Fruit fly (Drosophila melanogaster) whole organism, embryonic: ENCODE measurements around the gene CG11279.

Experiments used
- Atf3 ChIP-seq: fragments of 200-800 bp; sonication (Bioruptor generic); optimal IDR thresholded peaks from 3 replicates; lab custom pipeline; 2016; ENCODE audit warnings: missing biosample characterization, missing genetic modification characterization
- CG10147 ChIP-seq: fragments of 200-800 bp; sonication (Bioruptor generic); optimal IDR thresholded peaks from 2 replicates; lab custom pipeline; 2019; ENCODE audit warnings: missing biosample characterization, mild to moderate bottlenecking, missing genetic modification characterization, moderate library complexity
- CG10366 ChIP-seq: fragments of 200-800 bp; sonication (Bioruptor generic); IDR thresholded peaks from 2 replicates; pipeline ENCODE4 v1.3.6; 2022; ENCODE audit warnings: missing biosample characterization, missing genetic modification characterization
- CG12769 ChIP-seq: fragments of 200-800 bp; sonication (Bioruptor generic); optimal IDR thresholded peaks from 2 replicates; lab custom pipeline; 2019; ENCODE audit warnings: missing biosample characterization, mild to moderate bottlenecking, missing genetic modification characterization, moderate library complexity
- CG13894 ChIP-seq: fragments of 200-800 bp; sonication (Bioruptor generic); optimal IDR thresholded peaks from 3 replicates; lab custom pipeline; 2018; ENCODE audit warnings: missing biosample characterization, mild to moderate bottlenecking, missing genetic modification characterization, moderate library complexity
- CG14441 ChIP-seq: fragments of 200-800 bp; sonication (Bioruptor generic); IDR thresholded peaks from 2 replicates; pipeline ENCODE4 v1.3.6; 2022; ENCODE audit warnings: missing biosample characterization, missing genetic modification characterization
- CG15011 ChIP-seq: fragments of 200-800 bp; sonication (Bioruptor generic); optimal IDR thresholded peaks from 3 replicates; lab custom pipeline; 2018; ENCODE audit warnings: missing biosample characterization, mild to moderate bottlenecking, missing genetic modification characterization
- CG15696 ChIP-seq: fragments of 200-800 bp; sonication (Bioruptor generic); optimal IDR thresholded peaks from 2 replicates; lab custom pipeline; 2019; ENCODE audit warnings: missing biosample characterization, mild to moderate bottlenecking, missing genetic modification characterization, moderate library complexity
- CG1603 ChIP-seq: fragments of 200-800 bp; sonication (Bioruptor generic); optimal IDR thresholded peaks from 2 replicates; lab custom pipeline; 2019; ENCODE audit warnings: missing biosample characterization, mild to moderate bottlenecking, missing genetic modification characterization, moderate library complexity
- CG17802 ChIP-seq: fragments of 200-800 bp; sonication (Bioruptor generic); optimal IDR thresholded peaks from 2 replicates; lab custom pipeline; 2018; ENCODE audit warnings: missing biosample characterization, mild to moderate bottlenecking, missing genetic modification characterization, moderate library complexity
- CG18619 ChIP-seq: fragments of 200-800 bp; sonication (Bioruptor generic); optimal IDR thresholded peaks from 3 replicates; lab custom pipeline; 2017; ENCODE audit warnings: missing biosample characterization, mild to moderate bottlenecking, missing genetic modification characterization
- CG2712 ChIP-seq: fragments of 200-800 bp; optimal IDR thresholded peaks from 3 replicates; lab custom pipeline; 2019; ENCODE audit warnings: missing biosample characterization, mild to moderate bottlenecking, missing genetic modification characterization, moderate library complexity
- CG30403 ChIP-seq: fragments of 200-800 bp; sonication (Bioruptor generic); optimal IDR thresholded peaks from 3 replicates; lab custom pipeline; 2016; ENCODE audit warnings: missing biosample characterization, missing genetic modification characterization
- CG32772 ChIP-seq: fragments of 200-800 bp; sonication (Bioruptor generic); IDR thresholded peaks from 2 replicates; pipeline ENCODE4 v1.3.6; 2022; ENCODE audit warnings: missing biosample characterization, missing genetic modification characterization
- CG3847 ChIP-seq: fragments of 200-800 bp; sonication (Bioruptor generic); IDR thresholded peaks from 2 replicates; pipeline ENCODE4 v1.3.6; 2022; ENCODE audit warnings: missing biosample characterization, missing genetic modification characterization
- CG7556 ChIP-seq: fragments of 200-800 bp; sonication (Bioruptor generic); optimal IDR thresholded peaks from 2 replicates; lab custom pipeline; 2017; ENCODE audit warnings: missing biosample characterization, mild to moderate bottlenecking, missing genetic modification characterization
- CG7928 ChIP-seq: fragments of 200-800 bp; sonication (Bioruptor generic); optimal IDR thresholded peaks from 2 replicates; lab custom pipeline; 2017; ENCODE audit warnings: missing biosample characterization, mild to moderate bottlenecking, missing genetic modification characterization
- CG8359 ChIP-seq: fragments of 200-800 bp; sonication (Bioruptor generic); optimal IDR thresholded peaks from 2 replicates; lab custom pipeline; 2017; ENCODE audit warnings: missing biosample characterization, mild to moderate bottlenecking, missing genetic modification characterization, borderline replicate concordance
- CG9609 ChIP-seq: fragments of 200-800 bp; sonication (Bioruptor generic); optimal IDR thresholded peaks from 3 replicates; lab custom pipeline; 2016; ENCODE audit warnings: missing biosample characterization, missing genetic modification characterization
- CG9797 ChIP-seq: fragments of 200-800 bp; sonication (Bioruptor generic); optimal IDR thresholded peaks from 3 replicates; lab custom pipeline; 2018; ENCODE audit warnings: missing biosample characterization, mild to moderate bottlenecking, missing genetic modification characterization
- CoRest ChIP-seq: fragments of 200-800 bp; sonication (Bioruptor generic); optimal IDR thresholded peaks from 3 replicates; lab custom pipeline; 2018; ENCODE audit warnings: missing biosample characterization, mild to moderate bottlenecking, missing genetic modification characterization, moderate library complexity
- Dek ChIP-seq: fragments of 200-800 bp; sonication (Bioruptor generic); optimal IDR thresholded peaks from 3 replicates; lab custom pipeline; 2019; ENCODE audit warnings: missing biosample characterization, mild to moderate bottlenecking, missing genetic modification characterization, moderate library complexity
- Dll ChIP-seq: fragments of 200-800 bp; sonication (Bioruptor generic); IDR thresholded peaks from 4 replicates; pipeline ENCODE4 v1.3.6; 2022; ENCODE audit warnings: missing biosample characterization, missing genetic modification characterization; ENCODE audit not compliant: partially characterized antibody
- Dp ChIP-seq: fragments of 200-800 bp; sonication (Bioruptor generic); optimal IDR thresholded peaks from 2 replicates; lab custom pipeline; 2018; ENCODE audit warnings: missing biosample characterization, mild to moderate bottlenecking, missing genetic modification characterization, moderate library complexity
- E2f2 ChIP-seq: fragments of 200-800 bp; sonication (Bioruptor generic); IDR thresholded peaks from 2 replicates; pipeline ENCODE4 v1.3.6; 2022; ENCODE audit warnings: missing biosample characterization, missing genetic modification characterization
- Hmr ChIP-seq: fragments of 200-800 bp; sonication (Bioruptor generic); optimal IDR thresholded peaks from 3 replicates; lab custom pipeline; 2017; ENCODE audit warnings: mild to moderate bottlenecking, missing biosample characterization, missing genetic modification reagents, missing genetic modification characterization
- Kr ChIP-seq: fragments of 200-800 bp; sonication (Bioruptor generic); optimal IDR thresholded peaks from 2 replicates; lab custom pipeline; 2017; ENCODE audit warnings: missing biosample characterization, mild to moderate bottlenecking, missing genetic modification characterization
- MBD-R2 ChIP-seq: fragments of 200-800 bp; sonication (Bioruptor generic); IDR thresholded peaks from 2 replicates; pipeline ENCODE4 v1.3.6; 2022; ENCODE audit warnings: missing biosample characterization, missing genetic modification characterization
- Med ChIP-seq: fragments of 200-800 bp; sonication (Bioruptor generic); peaks from one replicate; lab custom pipeline; 2016; ENCODE audit warnings: missing biosample characterization, missing genetic modification characterization, mild to moderate bottlenecking, inconsistent platforms, moderate library complexity
- Myb ChIP-seq: fragments of 200-800 bp; sonication (Bioruptor generic); optimal IDR thresholded peaks from 2 replicates; lab custom pipeline; 2016; ENCODE audit warnings: missing biosample characterization, missing genetic modification characterization
- Neu2 ChIP-seq: fragments of 200-800 bp; sonication (Bioruptor generic); optimal IDR thresholded peaks from 3 replicates; lab custom pipeline; 2016; ENCODE audit warnings: missing biosample characterization, missing genetic modification characterization, borderline replicate concordance
- Sox100B ChIP-seq: fragments of 200-800 bp; sonication (Bioruptor generic); optimal IDR thresholded peaks from 3 replicates; lab custom pipeline; 2018; ENCODE audit warnings: missing biosample characterization, mild to moderate bottlenecking, missing genetic modification characterization
- Xrp1 ChIP-seq: fragments of 200-800 bp; sonication (Bioruptor generic); IDR thresholded peaks from 2 replicates; pipeline ENCODE4 v1.3.6; 2022; ENCODE audit warnings: missing biosample characterization, missing genetic modification characterization
- al ChIP-seq: fragments of 200-800 bp; sonication (Bioruptor generic); IDR thresholded peaks from 2 replicates; pipeline ENCODE4 v1.3.6; 2022; ENCODE audit warnings: missing biosample characterization, missing genetic modification characterization
- btn ChIP-seq: fragments of 200-800 bp; sonication (Bioruptor generic); optimal IDR thresholded peaks from 2 replicates; lab custom pipeline; 2016; ENCODE audit warnings: missing biosample characterization, missing genetic modification characterization
- crc ChIP-seq: fragments of 200-800 bp; sonication (Bioruptor generic); optimal IDR thresholded peaks from 2 replicates; lab custom pipeline; 2016; ENCODE audit warnings: missing biosample characterization, missing genetic modification characterization
- ftz-f1 ChIP-seq: fragments of 200-800 bp; sonication (Bioruptor generic); optimal IDR thresholded peaks from 2 replicates; lab custom pipeline; 2016; ENCODE audit warnings: missing biosample characterization, missing genetic modification characterization
- fu2 ChIP-seq: fragments of 200-800 bp; sonication (Bioruptor generic); optimal IDR thresholded peaks from 2 replicates; lab custom pipeline; 2016; ENCODE audit warnings: missing biosample characterization, missing genetic modification characterization
- gfzf ChIP-seq: fragments of 200-800 bp; sonication (Bioruptor generic); optimal IDR thresholded peaks from 2 replicates; lab custom pipeline; 2016; ENCODE audit warnings: missing biosample characterization, mild to moderate bottlenecking, missing genetic modification characterization, moderate library complexity
- lmd ChIP-seq: fragments of 200-800 bp; sonication (Bioruptor generic); IDR thresholded peaks from 2 replicates; pipeline ENCODE4 v1.3.6; 2022; ENCODE audit warnings: missing biosample characterization, missing genetic modification characterization
- nerfin-1 ChIP-seq: fragments of 200-800 bp; sonication (Bioruptor generic); optimal IDR thresholded peaks from 3 replicates; lab custom pipeline; 2019; ENCODE audit warnings: missing biosample characterization, mild to moderate bottlenecking, missing genetic modification characterization, moderate library complexity
- nmo ChIP-seq: fragments of 200-800 bp; sonication (Bioruptor generic); optimal IDR thresholded peaks from 2 replicates; lab custom pipeline; 2018; ENCODE audit warnings: missing biosample characterization, mild to moderate bottlenecking, missing genetic modification characterization, moderate library complexity
- pan ChIP-seq, 4 experiments: fragments of >200 bp in 3 of 4; fragments of 200-800 bp in 1 of 4; sonication (Bioruptor generic) in 1 of 4; optimal IDR thresholded peaks in 3 of 4; IDR thresholded peaks in 1 of 4; 2 replicates each; pipeline versions ENCODE4 v1.3.6 to Lab custom; 2017 to 2022; ENCODE audit warnings: missing biosample characterization in 2 of 4, missing genetic modification characterization in 2 of 4, mixed read lengths in 1 of 4
- ssp ChIP-seq: fragments of 200-800 bp; sonication (Bioruptor generic); IDR thresholded peaks from 2 replicates; pipeline ENCODE4 v1.3.6; 2022; ENCODE audit warnings: missing biosample characterization, missing genetic modification characterization
- toy ChIP-seq: fragments of 200-800 bp; sonication (Bioruptor generic); IDR thresholded peaks from 2 replicates; pipeline ENCODE4 v1.3.6; 2022; ENCODE audit warnings: missing biosample characterization, missing genetic modification characterization
- wek ChIP-seq: fragments of 200-800 bp; sonication (Bioruptor generic); optimal IDR thresholded peaks from 3 replicates; lab custom pipeline; 2018; ENCODE audit warnings: missing biosample characterization, mild to moderate bottlenecking, missing genetic modification characterization, moderate library complexity
- z ChIP-seq: fragments of 200-800 bp; sonication (Bioruptor generic); IDR thresholded peaks from 3 replicates; pipeline ENCODE4 v1.3.6; 2022; ENCODE audit warnings: missing biosample characterization, missing genetic modification characterization
- zen ChIP-seq: fragments of 200-800 bp; sonication (Bioruptor generic); optimal IDR thresholded peaks from 3 replicates; lab custom pipeline; 2018; ENCODE audit warnings: missing biosample characterization, mild to moderate bottlenecking, missing genetic modification characterization, moderate library complexity

Gene CG11279

dm6 chr3L:13036706-13037457 is 9.9 kb upstream of the CG11279 start, which contains the start of gene Srrm1 (continued):
- TF ChIP-seq CG13894 (tag; lab: Kevin White, UChicago) (no peak), Med (GFP tag; lab: Kevin White, UChicago) (peak; percentile 94), Hmr (peak; percentile 45), Kr (no peak), CoRest (tag; lab: Kevin White, UChicago) (peak; percentile 65), Xrp1 (GFP tag; lab: Robert Waterston, UW) (0 out of 2 replicates have a peak, but pooled peaks have one; percentile 10), CG7556 (GFP tag; lab: Kevin White, UChicago) (no peak), CG8359 (no peak), lmd (GFP tag; lab: Robert Waterston, UW) (no peak; the same call in 1 of the 2 replicates), z (no peak), ftz-f1 (GFP tag; lab: Kevin White, UChicago) (peak; percentile 39), crc (GFP tag; lab: Kevin White, UChicago) (no peak), CG9797 (GFP tag; lab: Kevin White, UChicago) (peak; percentile 61), CG18619 (no peak), Dek (tag; lab: Kevin White, UChicago) (peak; percentile 19), CG9609 (GFP tag; lab: Kevin White, UChicago) (peak; percentile 29), MBD-R2 (GFP tag; lab: Robert Waterston, UW) (peak; percentile 67), CG15696 (tag; lab: Kevin White, UChicago) (no peak), CG3847 (GFP tag; lab: Robert Waterston, UW) (peak; percentile 81), Sox100B (GFP tag; lab: Kevin White, UChicago) (no peak), Neu2 (peak; percentile 33), pan (optimal IDR thresholded peaks at IDR 0.05; lab: Kevin White, UChicago) (no peak), pan (GFP tag; optimal IDR thresholded peaks at IDR 0.05 in 1 of 2, IDR thresholded peaks at IDR 0.05 in 1 of 2) (no peak), Atf3 (peak; percentile 30)

- TF ChIP-seq al (GFP tag; lab: Robert Waterston, UW), result no peak
- no peak for TF ChIP-seq zen (tag; lab: Kevin White, UChicago)
- TF ChIP-seq toy (GFP tag; lab: Robert Waterston, UW), result no peak
- TF ChIP-seq CG2712 (tag; lab: Kevin White, UChicago), result peak; percentile 9
- TF ChIP-seq fu2 (GFP tag; lab: Kevin White, UChicago), result no peak
- TF ChIP-seq pan (optimal IDR thresholded peaks at IDR 0.05; lab: Kevin White, UChicago), result no peak
- no peak for TF ChIP-seq pan (GFP tag; optimal IDR thresholded peaks at IDR 0.05 in 1 of 2, IDR thresholded peaks at IDR 0.05 in 1 of 2)
- TF ChIP-seq CG10147 (GFP tag; lab: Kevin White, UChicago), result no peak
- TF ChIP-seq nmo (GFP tag; lab: Kevin White, UChicago), result no peak
- 0 out of 2 replicates have a peak, but pooled peaks have one; percentile 5 for TF ChIP-seq ssp (GFP tag; lab: Robert Waterston, UW)
- TF ChIP-seq btn (GFP tag; lab: Kevin White, UChicago), result no peak
- peak; percentile 84 for TF ChIP-seq Myb (GFP tag; lab: Kevin White, UChicago)
- TF ChIP-seq CG1603 (tag; lab: Kevin White, UChicago), result peak; percentile 38
- TF ChIP-seq CG30403, result no peak
- peak; percentile 93 for TF ChIP-seq E2f2 (GFP tag; lab: Robert Waterston, UW)
- TF ChIP-seq CG10366, result no peak
- TF ChIP-seq CG15011 (GFP tag; lab: Kevin White, UChicago), result no peak
- peak; percentile 36 for TF ChIP-seq CG17802 (tag; lab: Kevin White, UChicago)
- peak; percentile 86 for TF ChIP-seq CG7928 (GFP tag; lab: Kevin White, UChicago)
- peak; percentile 91 for TF ChIP-seq Dp
- peak; percentile 94 for TF ChIP-seq wek (GFP tag; lab: Kevin White, UChicago)
- 0 out of 4 replicates have a peak, but pooled peaks have one; percentile 11 for TF ChIP-seq Dll (GFP tag; lab: Robert Waterston, UW)
- TF ChIP-seq CG14441 (GFP tag; lab: Robert Waterston, UW), result no peak
- TF ChIP-seq CG32772, result no peak
- TF ChIP-seq nerfin-1 (tag; lab: Kevin White, UChicago), result peak; percentile 27
- TF ChIP-seq gfzf (GFP tag; lab: Kevin White, UChicago), result peak; percentile 30
- TF ChIP-seq CG12769, result no peak
Observed at dm6 chr3L:13040849-13041248, 5.9 kb upstream of the CG11279 start.
